Fruit fly (Drosophila melanogaster) whole organism, prepupa: ENCODE results near the gene JYalpha.

ENCODE experiments used
- Blimp-1 ChIP-seq: fragments of 200-800 bp; sonication (Bioruptor generic); optimal IDR thresholded peaks from 3 replicates; lab custom pipeline; 2017; ENCODE audit warnings: missing biosample characterization, missing genetic modification characterization, mild to moderate bottlenecking, moderate library complexity, missing genetic modification reagents
- CG10631 ChIP-seq: fragments of 200-800 bp; sonication (Bioruptor generic); optimal IDR thresholded peaks from 2 replicates; lab custom pipeline; 2016; ENCODE audit warnings: missing biosample characterization, missing genetic modification characterization
- CG10669 ChIP-seq: fragments of 200-800 bp; sonication (Bioruptor generic); optimal IDR thresholded peaks from 3 replicates; lab custom pipeline; 2018; ENCODE audit warnings: missing biosample characterization, mild to moderate bottlenecking, missing genetic modification characterization, moderate library complexity
- CG11294 ChIP-seq: fragments of 200-800 bp; sonication (Bioruptor generic); IDR thresholded peaks from 2 replicates; pipeline ENCODE4 v1.3.6; 2022; ENCODE audit warnings: missing biosample characterization, missing genetic modification characterization
- CG11762 ChIP-seq: fragments of 200-800 bp; sonication (Bioruptor generic); optimal IDR thresholded peaks from 3 replicates; lab custom pipeline; 2016; ENCODE audit warnings: missing biosample characterization, missing genetic modification characterization; ENCODE audit not compliant: insufficient read depth
- CG15336 ChIP-seq: fragments of 200-800 bp; sonication (Bioruptor generic); IDR thresholded peaks from 2 replicates; pipeline ENCODE4 v1.3.6; 2022; ENCODE audit warnings: missing biosample characterization, missing genetic modification characterization
- CG1621 ChIP-seq: fragments of 200-800 bp; sonication (Bioruptor generic); optimal IDR thresholded peaks from 3 replicates; lab custom pipeline; 2018; ENCODE audit warnings: missing biosample characterization, mild to moderate bottlenecking, missing genetic modification characterization
- CG16779 ChIP-seq: fragments of 200-800 bp; sonication (Bioruptor generic); optimal IDR thresholded peaks from 3 replicates; lab custom pipeline; 2017; ENCODE audit warnings: missing biosample characterization, mild to moderate bottlenecking, missing genetic modification characterization
- CG3032 ChIP-seq: fragments of 200-800 bp; optimal IDR thresholded peaks from 2 replicates; lab custom pipeline; 2019; ENCODE audit warnings: missing biosample characterization, mild to moderate bottlenecking, missing genetic modification characterization, moderate library complexity
- CG31627 ChIP-seq: fragments of 200-800 bp; sonication (Bioruptor generic); optimal IDR thresholded peaks from 3 replicates; lab custom pipeline; 2016; ENCODE audit warnings: missing biosample characterization, missing genetic modification characterization
- CG3919 ChIP-seq: fragments of 200-800 bp; sonication (Bioruptor generic); optimal IDR thresholded peaks from 3 replicates; lab custom pipeline; 2016; ENCODE audit warnings: missing biosample characterization, missing genetic modification characterization
- CG6163 ChIP-seq: fragments of 200-800 bp; sonication (Bioruptor generic); IDR thresholded peaks from 3 replicates; pipeline ENCODE4 v1.3.6; 2022; ENCODE audit warnings: missing biosample characterization, missing genetic modification characterization
- CG6276 ChIP-seq: fragments of 200-800 bp; sonication (Bioruptor generic); optimal IDR thresholded peaks from 2 replicates; lab custom pipeline; 2017; ENCODE audit warnings: missing biosample characterization, mild to moderate bottlenecking, missing genetic modification characterization
- CG6792 ChIP-seq: fragments of 200-800 bp; sonication (Bioruptor generic); optimal IDR thresholded peaks from 3 replicates; lab custom pipeline; 2016; ENCODE audit warnings: missing biosample characterization, missing genetic modification characterization
- CG6854 ChIP-seq: fragments of 200-800 bp; sonication (Bioruptor generic); optimal IDR thresholded peaks from 2 replicates; lab custom pipeline; 2017; ENCODE audit warnings: missing biosample characterization, mild to moderate bottlenecking, missing genetic modification characterization
- CG7368 ChIP-seq: fragments of 200-800 bp; sonication (Bioruptor generic); optimal IDR thresholded peaks from 3 replicates; lab custom pipeline; 2016; ENCODE audit warnings: missing biosample characterization, missing genetic modification characterization
- CG8119 ChIP-seq: fragments of 200-800 bp; sonication (Bioruptor generic); IDR thresholded peaks from 3 replicates; pipeline ENCODE4 v1.3.6; 2022; ENCODE audit warnings: missing biosample characterization, missing genetic modification characterization
- CG8319 ChIP-seq: fragments of 200-800 bp; sonication (Bioruptor generic); optimal IDR thresholded peaks from 3 replicates; lab custom pipeline; 2016; ENCODE audit warnings: missing biosample characterization, missing genetic modification characterization
- CG8632 ChIP-seq: fragments of 200-800 bp; sonication (Bioruptor generic); optimal IDR thresholded peaks from 3 replicates; lab custom pipeline; 2016; ENCODE audit warnings: missing biosample characterization, missing genetic modification characterization
- Eip75B ChIP-seq: fragments of 200-800 bp; sonication (Bioruptor generic); optimal IDR thresholded peaks from 3 replicates; lab custom pipeline; 2016; ENCODE audit warnings: missing biosample characterization, missing genetic modification characterization
- Eip78C ChIP-seq: fragments of 200-800 bp; sonication (Bioruptor generic); peaks from one replicate; lab custom pipeline; 2016; ENCODE audit warnings: missing biosample characterization, missing genetic modification characterization
- Ets21C ChIP-seq: fragments of 200-800 bp; sonication (Bioruptor generic); optimal IDR thresholded peaks from 3 replicates; lab custom pipeline; 2016; ENCODE audit warnings: missing biosample characterization, missing genetic modification characterization
- Ets96B ChIP-seq: fragments of 200-800 bp; optimal IDR thresholded peaks from 2 replicates; lab custom pipeline; 2019; ENCODE audit warnings: missing biosample characterization, mild to moderate bottlenecking, missing genetic modification characterization, moderate library complexity
- Hr38 ChIP-seq: sonication (Bioruptor generic); optimal IDR thresholded peaks from 2 replicates; lab custom pipeline; 2016; ENCODE audit warnings: missing biosample characterization, missing genetic modification characterization
- Hr4 ChIP-seq: fragments of 200-800 bp; sonication (Bioruptor generic); optimal IDR thresholded peaks from 3 replicates; lab custom pipeline; 2016; ENCODE audit warnings: missing biosample characterization, missing genetic modification characterization
- Met ChIP-seq: fragments of 200-800 bp; sonication (Bioruptor generic); optimal IDR thresholded peaks from 3 replicates; lab custom pipeline; 2016; ENCODE audit warnings: missing biosample characterization, missing genetic modification characterization
- OdsH ChIP-seq: fragments of 200-800 bp; sonication (Bioruptor generic); optimal IDR thresholded peaks from 3 replicates; lab custom pipeline; 2016; ENCODE audit warnings: missing biosample characterization, missing genetic modification characterization
- Smox ChIP-seq: fragments of 200-800 bp; sonication (Bioruptor generic); optimal IDR thresholded peaks from 3 replicates; lab custom pipeline; 2016; ENCODE audit warnings: missing biosample characterization, missing genetic modification characterization
- Sox102F ChIP-seq: fragments of 200-800 bp; sonication (Bioruptor generic); optimal IDR thresholded peaks from 2 replicates; lab custom pipeline; 2016; ENCODE audit warnings: missing biosample characterization, mild to moderate bottlenecking, missing genetic modification characterization
- Sox15 ChIP-seq: fragments of 200-800 bp; sonication (Bioruptor generic); optimal IDR thresholded peaks from 3 replicates; lab custom pipeline; 2016; ENCODE audit warnings: missing biosample characterization, missing genetic modification characterization
- achi ChIP-seq: fragments of 200-800 bp; sonication (Bioruptor generic); optimal IDR thresholded peaks from 3 replicates; lab custom pipeline; 2016; ENCODE audit warnings: missing biosample characterization, missing genetic modification characterization
- acj6 ChIP-seq: fragments of 200-800 bp; sonication (Bioruptor generic); optimal IDR thresholded peaks from 3 replicates; lab custom pipeline; 2016; ENCODE audit warnings: missing biosample characterization, missing genetic modification characterization
- cyc ChIP-seq: fragments of 200-800 bp; sonication (Bioruptor generic); optimal IDR thresholded peaks from 3 replicates; lab custom pipeline; 2016; ENCODE audit warnings: missing biosample characterization, missing genetic modification characterization
- dac ChIP-seq: fragments of 200-800 bp; sonication (Bioruptor generic); optimal IDR thresholded peaks from 2 replicates; lab custom pipeline; 2017; ENCODE audit warnings: missing biosample characterization, mild to moderate bottlenecking, missing genetic modification characterization
- dsx ChIP-seq: fragments of 200-800 bp; optimal IDR thresholded peaks from 3 replicates; lab custom pipeline; 2019; ENCODE audit warnings: missing biosample characterization, mild to moderate bottlenecking, missing genetic modification characterization, moderate library complexity; ENCODE audit not compliant: poor library complexity, severe bottlenecking
- fd85E ChIP-seq: fragments of 200-800 bp; sonication (Bioruptor generic); optimal IDR thresholded peaks from 3 replicates; lab custom pipeline; 2016; ENCODE audit warnings: missing biosample characterization, missing genetic modification characterization
- fkh ChIP-seq: fragments of 200-800 bp; sonication (Bioruptor generic); optimal IDR thresholded peaks from 3 replicates; lab custom pipeline; 2017; ENCODE audit warnings: missing biosample characterization, mild to moderate bottlenecking, missing genetic modification characterization, moderate library complexity
- net ChIP-seq: fragments of 200-800 bp; sonication (Bioruptor generic); optimal IDR thresholded peaks from 3 replicates; lab custom pipeline; 2016; ENCODE audit warnings: missing biosample characterization, missing genetic modification characterization
- pdm3 ChIP-seq: fragments of 200-800 bp; sonication (Bioruptor generic); optimal IDR thresholded peaks from 3 replicates; lab custom pipeline; 2016; ENCODE audit warnings: missing biosample characterization, missing genetic modification characterization
- spab ChIP-seq: fragments of 200-800 bp; sonication (Bioruptor generic); optimal IDR thresholded peaks from 2 replicates; lab custom pipeline; 2017; ENCODE audit warnings: missing biosample characterization, mild to moderate bottlenecking, missing genetic modification characterization, missing genetic modification reagents
- ss ChIP-seq, 2 experiments: fragments of 200-800 bp; sonication (Bioruptor generic); optimal IDR thresholded peaks; 2 replicates in 1 of 2; 3 replicates in 1 of 2; lab custom pipeline; 2017 to 2018; ENCODE audit warnings: mild to moderate bottlenecking in 2 of 2, missing biosample characterization in 2 of 2, missing genetic modification characterization in 2 of 2, moderate library complexity in 1 of 2
- svp ChIP-seq: fragments of 200-800 bp; sonication (Bioruptor generic); peaks from one replicate; lab custom pipeline; 2016; ENCODE audit warnings: missing biosample characterization, missing genetic modification characterization
- topi ChIP-seq: fragments of 200-800 bp; sonication (Bioruptor generic); optimal IDR thresholded peaks from 3 replicates; lab custom pipeline; 2016; ENCODE audit warnings: missing biosample characterization, missing genetic modification characterization
- vri ChIP-seq: fragments of 200-800 bp; sonication (Bioruptor generic); optimal IDR thresholded peaks from 3 replicates; lab custom pipeline; 2016; ENCODE audit warnings: missing biosample characterization, mild to moderate bottlenecking, missing genetic modification characterization

Gene JYalpha

DNA sequence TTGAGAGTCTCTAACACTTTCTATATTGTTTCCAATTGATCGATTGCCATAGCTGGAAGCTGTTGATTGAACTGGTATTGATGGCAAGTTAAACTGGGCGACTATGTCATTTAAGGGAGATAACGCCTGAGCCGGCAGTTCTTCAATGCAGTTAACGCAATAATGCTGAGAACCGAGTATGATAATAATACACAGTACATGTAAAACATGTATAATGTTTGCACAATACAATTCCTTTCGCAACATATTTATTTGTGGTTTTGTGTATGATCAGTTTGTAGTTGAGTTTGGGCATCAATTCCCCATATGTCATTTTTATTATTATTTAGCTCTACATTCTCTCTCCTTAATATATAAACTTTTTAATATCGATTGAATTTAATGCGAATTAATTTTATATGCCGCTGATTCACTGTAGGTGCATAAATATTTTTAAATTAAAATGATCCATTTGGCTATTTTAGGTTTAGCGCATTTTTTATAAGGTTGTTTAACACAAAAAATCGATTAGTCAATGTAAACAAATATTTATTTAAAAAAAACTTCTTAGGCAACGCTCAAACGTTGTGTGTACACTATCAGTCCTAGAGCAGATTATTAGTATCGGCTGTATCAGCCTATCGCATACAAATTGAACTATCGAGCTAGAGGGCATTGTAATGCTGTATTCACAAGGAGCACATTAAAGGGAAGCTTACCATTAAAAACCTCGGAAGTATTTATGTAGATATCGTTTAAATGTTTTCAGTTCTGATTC is 42.7 kb downstream of the JYalpha start, which contains the start of gene PlexB (continued):
- no peak for TF ChIP-seq cyc (GFP tag; lab: Kevin White, UChicago)
- no peak for TF ChIP-seq CG6276 (GFP tag; lab: Kevin White, UChicago)
- TF ChIP-seq CG11762 (GFP tag; lab: Kevin White, UChicago), result no peak
- TF ChIP-seq ss (GFP tag; optimal IDR thresholded peaks at IDR 0.05; lab: Kevin White, UChicago), result no peak
- TF ChIP-seq CG15336 (GFP tag; lab: Robert Waterston, UW), result no peak
- TF ChIP-seq dsx, result peak; percentile 32
- no peak for TF ChIP-seq CG10669
- TF ChIP-seq net (GFP tag; lab: Kevin White, UChicago), result no peak
- TF ChIP-seq Hr38, result no peak
- no peak for TF ChIP-seq CG6163 (GFP tag; lab: Robert Waterston, UW)
- peak; percentile 31 for TF ChIP-seq CG3032 (tag; lab: Kevin White, UChicago)
- TF ChIP-seq Eip75B (GFP tag; lab: Kevin White, UChicago), result no peak
- no peak for TF ChIP-seq Sox102F
- TF ChIP-seq Eip78C (GFP tag; lab: Kevin White, UChicago), result peak; percentile 62
- TF ChIP-seq CG6792 (GFP tag; lab: Kevin White, UChicago), result no peak
- TF ChIP-seq dac (GFP tag; lab: Kevin White, UChicago), result no peak
- TF ChIP-seq CG10631 (GFP tag; lab: Kevin White, UChicago), result no peak
- TF ChIP-seq svp, result no peak
- no peak for TF ChIP-seq CG1621 (tag; lab: Kevin White, UChicago)
- peak; percentile 5 for TF ChIP-seq topi (GFP tag; lab: Kevin White, UChicago)
- peak; percentile 24 for TF ChIP-seq pdm3
- no peak for TF ChIP-seq CG8319 (GFP tag; lab: Kevin White, UChicago)
- no peak for TF ChIP-seq Hr4 (GFP tag; lab: Kevin White, UChicago)
- TF ChIP-seq CG8119 (GFP tag; lab: Robert Waterston, UW), result no peak
- no peak for TF ChIP-seq CG8632 (GFP tag; lab: Kevin White, UChicago)
- no peak; the same call in 1 of the 2 replicates for TF ChIP-seq CG11294 (GFP tag; lab: Robert Waterston, UW)
- no peak for TF ChIP-seq vri (GFP tag; lab: Kevin White, UChicago)

- TF ChIP-seq achi (GFP tag; lab: Kevin White, UChicago) (no peak), OdsH (no peak), CG6854 (GFP tag; lab: Kevin White, UChicago) (no peak), pdm3 (no peak), Met (no peak), CG11762 (GFP tag; lab: Kevin White, UChicago) (no peak), CG3919 (GFP tag; lab: Kevin White, UChicago) (no peak), CG8632 (GFP tag; lab: Kevin White, UChicago) (no peak), Ets96B (tag; lab: Kevin White, UChicago) (no peak), acj6 (GFP tag; lab: Kevin White, UChicago) (no peak), CG3032 (tag; lab: Kevin White, UChicago) (no peak), Sox15 (no peak), Eip78C (GFP tag; lab: Kevin White, UChicago) (no peak), cyc (GFP tag; lab: Kevin White, UChicago) (no peak), CG31627 (no peak), spab (GFP tag; lab: Kevin White, UChicago) (no peak), Blimp-1 (GFP tag; lab: Kevin White, UChicago) (no peak)
These were observed 43.2 kb downstream of the JYalpha start for dm6 chr4:43936-44260.

- TF ChIP-seq fd85E (GFP tag; lab: Kevin White, UChicago) (no peak), CG10631 (GFP tag; lab: Kevin White, UChicago) (no peak), dsx (peak; percentile 49), CG7368 (no peak), Eip75B (GFP tag; lab: Kevin White, UChicago) (no peak), net (GFP tag; lab: Kevin White, UChicago) (no peak), topi (GFP tag; lab: Kevin White, UChicago) (no peak), dac (GFP tag; lab: Kevin White, UChicago) (no peak), CG8632 (GFP tag; lab: Kevin White, UChicago) (no peak), Smox (no peak), CG11762 (GFP tag; lab: Kevin White, UChicago) (no peak), CG8119 (GFP tag; lab: Robert Waterston, UW) (no peak), CG11294 (GFP tag; lab: Robert Waterston, UW) (no peak), spab (GFP tag; lab: Kevin White, UChicago) (no peak), Ets21C (GFP tag; lab: Kevin White, UChicago) (no peak), fkh (peak; percentile 53), CG16779 (no peak)
These were observed 44.1 kb downstream of the JYalpha start for dm6 chr4:44780-45179.
